Worm (Caenorhabditis elegans): ENCODE data around the gene T09A5.15.

ce11 chrII:7907539-7907997 lies 49.8 kb downstream of the T09A5.15 start, which contains the start of gene best-23:
- TF ChIP-seq ceh-82 (tag; optimal IDR thresholded peaks at IDR 0.05) (no peak), R02D3.7 (tag; optimal IDR thresholded peaks at IDR 0.05) (no peak), nhr-237 (tag; optimal IDR thresholded peaks at IDR 0.05) (no peak), pha-4 (tag; optimal IDR thresholded peaks at IDR 0.05) (no peak), tbx-2 (tag; optimal IDR thresholded peaks at IDR 0.05) (no peak), elt-2 (tag; optimal IDR thresholded peaks at IDR 0.05) (no peak), nhr-76 (tag; optimal IDR thresholded peaks at IDR 0.05) (no peak), ztf-11 (tag; optimal IDR thresholded peaks at IDR 0.05) (no peak), nhr-12 (tag; optimal IDR thresholded peaks at IDR 0.05) (no peak)

Data from whole organism, L3 larva.